Worm (Caenorhabditis elegans): ENCODE data around the gene T05H10.8.

T05H10.8 gene

ce11 chrII:8086803-8087202, 27.9 kb downstream of the T05H10.8 start, which contains the start of gene K02C4.3:
Gene K02C4.3 (minus strand): TSS chrII:8086853.
- TF ChIP-seq pes-1 (GFP tag; IDR thresholded peaks at IDR 0.05) (no peak), tbx-11 (GFP tag; IDR thresholded peaks at IDR 0.05) (no peak), tra-4 (tag; optimal IDR thresholded peaks at IDR 0.05) (no peak), hmg-4 (GFP tag; optimal IDR thresholded peaks at IDR 0.05) (no peak), scrt-1 (GFP tag; IDR thresholded peaks at IDR 0.05) (no peak), hnd-1 (tag; optimal IDR thresholded peaks at IDR 0.05) (no peak), aly-1 (tag; optimal IDR thresholded peaks at IDR 0.05) (no peak), ceh-36 (tag; optimal IDR thresholded peaks at IDR 0.05) (no peak), ceh-13 (GFP tag; optimal IDR thresholded peaks at IDR 0.05) (no peak), tbx-37 (GFP tag; conservative IDR thresholded peaks at IDR 0.05) (no peak), hmbx-1 (tag; optimal IDR thresholded peaks at IDR 0.05) (no peak), flt-1 (GFP tag; IDR thresholded peaks at IDR 0.05) (no peak), ets-7 (tag; optimal IDR thresholded peaks at IDR 0.05) (no peak), ama-1 (optimal IDR thresholded peaks at IDR 0.05) (no peak)

- TF ChIP-seq hmg-4 (GFP tag; optimal IDR thresholded peaks at IDR 0.05) (peak; percentile 20), B0310.2 (tag; optimal IDR thresholded peaks at IDR 0.05) (no peak), sea-1 (GFP tag; conservative IDR thresholded peaks at IDR 0.05) (no peak), scrt-1 (GFP tag; IDR thresholded peaks at IDR 0.05) (no peak), tbx-37 (GFP tag; conservative IDR thresholded peaks at IDR 0.05) (no peak), pes-1 (GFP tag; IDR thresholded peaks at IDR 0.05) (no peak), ceh-36 (tag; optimal IDR thresholded peaks at IDR 0.05) (no peak), tra-4 (tag; optimal IDR thresholded peaks at IDR 0.05) (no peak), hnd-1 (tag; optimal IDR thresholded peaks at IDR 0.05) (no peak), ama-1 (optimal IDR thresholded peaks at IDR 0.05) (peak; percentile 66)
Measured at ce11 chrII:8091528-8091927, 32.7 kb downstream of the T05H10.8 start.

ce11 chrII:8092537-8092936, 33.7 kb downstream of the T05H10.8 start, which contains the start of gene ltd-1:
Gene ltd-1 (minus strand): TSS chrII:8092754.
- TF ChIP-seq tra-4 (tag; optimal IDR thresholded peaks at IDR 0.05) (no peak), ceh-36 (tag; optimal IDR thresholded peaks at IDR 0.05) (no peak)

ce11 chrII:8093283-8093682, 34.4 kb downstream of the T05H10.8 start:
- TF ChIP-seq tbx-37 (GFP tag; conservative IDR thresholded peaks at IDR 0.05) (no peak), aly-1 (tag; optimal IDR thresholded peaks at IDR 0.05) (no peak), hmbx-1 (tag; optimal IDR thresholded peaks at IDR 0.05) (no peak), flt-1 (GFP tag; IDR thresholded peaks at IDR 0.05) (no peak), hnd-1 (tag; optimal IDR thresholded peaks at IDR 0.05) (no peak), pes-1 (GFP tag; IDR thresholded peaks at IDR 0.05) (no peak), ets-7 (tag; optimal IDR thresholded peaks at IDR 0.05) (no peak), ceh-36 (tag; optimal IDR thresholded peaks at IDR 0.05) (no peak), hmg-4 (GFP tag; optimal IDR thresholded peaks at IDR 0.05) (no peak), ama-1 (optimal IDR thresholded peaks at IDR 0.05) (no peak), sea-1 (GFP tag; conservative IDR thresholded peaks at IDR 0.05) (no peak), scrt-1 (GFP tag; IDR thresholded peaks at IDR 0.05) (no peak), F13C5.2 (tag; optimal IDR thresholded peaks at IDR 0.05) (no peak), tra-4 (tag; optimal IDR thresholded peaks at IDR 0.05) (no peak), B0310.2 (tag; optimal IDR thresholded peaks at IDR 0.05) (no peak), ceh-13 (GFP tag; optimal IDR thresholded peaks at IDR 0.05) (no peak), tbx-11 (GFP tag; IDR thresholded peaks at IDR 0.05) (no peak)

- no peak for TF ChIP-seq aly-1 (tag; optimal IDR thresholded peaks at IDR 0.05)
- TF ChIP-seq ets-7 (tag; optimal IDR thresholded peaks at IDR 0.05), result no peak
- no peak for TF ChIP-seq pes-1 (GFP tag; IDR thresholded peaks at IDR 0.05)
- no peak for TF ChIP-seq ceh-13 (GFP tag; optimal IDR thresholded peaks at IDR 0.05)
- TF ChIP-seq scrt-1 (GFP tag; IDR thresholded peaks at IDR 0.05), result no peak
Measured at ce11 chrII:8093914-8094313, 35.0 kb downstream of the T05H10.8 start.

ce11 chrII:8099212-8099784, 40.4 kb downstream of the T05H10.8 start:
- TF ChIP-seq ceh-13 (GFP tag; optimal IDR thresholded peaks at IDR 0.05) (no peak), ceh-36 (tag; optimal IDR thresholded peaks at IDR 0.05) (no peak), hmbx-1 (tag; optimal IDR thresholded peaks at IDR 0.05) (no peak), pes-1 (GFP tag; IDR thresholded peaks at IDR 0.05) (no peak), aly-1 (tag; optimal IDR thresholded peaks at IDR 0.05) (no peak), hmg-4 (GFP tag; optimal IDR thresholded peaks at IDR 0.05) (no peak), hnd-1 (tag; optimal IDR thresholded peaks at IDR 0.05) (no peak), ets-7 (tag; optimal IDR thresholded peaks at IDR 0.05) (no peak), F13C5.2 (tag; optimal IDR thresholded peaks at IDR 0.05) (no peak), flt-1 (GFP tag; IDR thresholded peaks at IDR 0.05) (no peak)

ce11 chrII:8102041-8102440, 43.2 kb downstream of the T05H10.8 start, which contains the start of gene sre-2:
Gene sre-2 (minus strand): TSS chrII:8102141.
- no peak for TF ChIP-seq ceh-13 (GFP tag; optimal IDR thresholded peaks at IDR 0.05)
- no peak for TF ChIP-seq aly-1 (tag; optimal IDR thresholded peaks at IDR 0.05)
- TF ChIP-seq flt-1 (GFP tag; IDR thresholded peaks at IDR 0.05), result no peak
- no peak for TF ChIP-seq hnd-1 (tag; optimal IDR thresholded peaks at IDR 0.05)
- TF ChIP-seq hmg-4 (GFP tag; optimal IDR thresholded peaks at IDR 0.05), result no peak
- no peak for TF ChIP-seq hmbx-1 (tag; optimal IDR thresholded peaks at IDR 0.05)
- TF ChIP-seq B0310.2 (tag; optimal IDR thresholded peaks at IDR 0.05), result no peak
- TF ChIP-seq sea-1 (GFP tag; conservative IDR thresholded peaks at IDR 0.05), result no peak
- TF ChIP-seq tra-4 (tag; optimal IDR thresholded peaks at IDR 0.05), result no peak
- no peak for TF ChIP-seq pes-1 (GFP tag; IDR thresholded peaks at IDR 0.05)
- TF ChIP-seq ceh-36 (tag; optimal IDR thresholded peaks at IDR 0.05), result no peak
- TF ChIP-seq tbx-11 (GFP tag; IDR thresholded peaks at IDR 0.05), result no peak
- no peak for TF ChIP-seq ets-7 (tag; optimal IDR thresholded peaks at IDR 0.05)
- no peak for TF ChIP-seq ama-1 (optimal IDR thresholded peaks at IDR 0.05)
- TF ChIP-seq scrt-1 (GFP tag; IDR thresholded peaks at IDR 0.05), result no peak

ce11 chrII:8104998-8105397, 46.1 kb downstream of the T05H10.8 start, which contains the start of gene sfxn-5:
Gene sfxn-5 (minus strand): TSS chrII:8105052.
- TF ChIP-seq sea-1 (GFP tag; conservative IDR thresholded peaks at IDR 0.05) (no peak), F13C5.2 (tag; optimal IDR thresholded peaks at IDR 0.05) (no peak), ama-1 (optimal IDR thresholded peaks at IDR 0.05) (no peak), ceh-36 (tag; optimal IDR thresholded peaks at IDR 0.05) (no peak), hmbx-1 (tag; optimal IDR thresholded peaks at IDR 0.05) (no peak)
